Fruit fly (Drosophila melanogaster) whole organism, embryonic: ENCODE results near the gene fru.

Experiments
- Awh ChIP-seq: fragments of 200-800 bp; sonication (Bioruptor generic); IDR thresholded peaks from 2 replicates; pipeline ENCODE4, ENCODE4 v1.3.6; 2022; ENCODE audit warnings: missing biosample characterization, missing genetic modification characterization
- BEAF-32 ChIP-seq: fragments of 200-800 bp; sonication (Bioruptor generic); optimal IDR thresholded peaks from 3 replicates; lab custom pipeline; 2017; ENCODE audit warnings: missing biosample characterization, missing genetic modification characterization, mild to moderate bottlenecking, moderate library complexity, missing genetic modification reagents
- CG10209 ChIP-seq: fragments of 200-800 bp; sonication (Bioruptor generic); optimal IDR thresholded peaks from 3 replicates; lab custom pipeline; 2017; ENCODE audit warnings: missing biosample characterization, mild to moderate bottlenecking, missing genetic modification characterization, missing genetic modification reagents
- CG10979 ChIP-seq: fragments of 200-800 bp; sonication (Bioruptor generic); optimal IDR thresholded peaks from 2 replicates; lab custom pipeline; 2018; ENCODE audit warnings: missing biosample characterization, mild to moderate bottlenecking, missing genetic modification characterization, moderate library complexity
- CG11247 ChIP-seq: fragments of 200-800 bp; sonication (Bioruptor generic); IDR thresholded peaks from 2 replicates; pipeline ENCODE4 v1.3.6; 2022; ENCODE audit warnings: missing biosample characterization, missing genetic modification characterization
- CG12236 ChIP-seq: fragments of 200-800 bp; sonication (Bioruptor generic); optimal IDR thresholded peaks from 2 replicates; lab custom pipeline; 2016; ENCODE audit warnings: missing biosample characterization, missing genetic modification characterization
- CG13287 ChIP-seq: fragments of 200-800 bp; sonication (Bioruptor generic); IDR thresholded peaks from 2 replicates; pipeline ENCODE4 v1.3.6; 2022; ENCODE audit warnings: missing biosample characterization, missing genetic modification characterization; ENCODE audit not compliant: partially characterized antibody
- CG1603 ChIP-seq: fragments of 200-800 bp; sonication (Bioruptor generic); optimal IDR thresholded peaks from 2 replicates; lab custom pipeline; 2019; ENCODE audit warnings: missing biosample characterization, mild to moderate bottlenecking, missing genetic modification characterization, moderate library complexity
- CG1792 ChIP-seq: fragments of 200-800 bp; sonication (Bioruptor generic); optimal IDR thresholded peaks from 2 replicates; lab custom pipeline; 2016; ENCODE audit warnings: missing biosample characterization, missing genetic modification characterization
- CG2120 ChIP-seq: fragments of 200-800 bp; sonication (Bioruptor generic); optimal IDR thresholded peaks from 3 replicates; lab custom pipeline; 2016; ENCODE audit warnings: missing biosample characterization, missing genetic modification characterization
- CG2199 ChIP-seq: fragments of 200-800 bp; sonication (Bioruptor generic); IDR thresholded peaks from 3 replicates; pipeline ENCODE4 v1.3.6; 2022; ENCODE audit warnings: missing biosample characterization, missing genetic modification characterization
- CG2875 ChIP-seq: fragments of 200-800 bp; sonication (Bioruptor generic); optimal IDR thresholded peaks from 2 replicates; lab custom pipeline; 2017; ENCODE audit warnings: missing biosample characterization, mild to moderate bottlenecking, missing genetic modification characterization, missing genetic modification reagents
- CG3065 ChIP-seq: fragments of 200-800 bp; sonication (Bioruptor generic); optimal IDR thresholded peaks from 2 replicates; lab custom pipeline; 2016; ENCODE audit warnings: missing biosample characterization, missing genetic modification characterization
- CG32767 ChIP-seq: fragments of 200-800 bp; sonication (Bioruptor generic); IDR thresholded peaks from 2 replicates; pipeline ENCODE4 v1.3.6; 2022; ENCODE audit warnings: missing biosample characterization, missing genetic modification characterization
- CG4424 ChIP-seq: fragments of 200-800 bp; sonication (Bioruptor generic); optimal IDR thresholded peaks from 3 replicates; lab custom pipeline; 2016; ENCODE audit warnings: missing biosample characterization, missing genetic modification characterization
- CG6272 ChIP-seq: fragments of 200-800 bp; sonication (Bioruptor generic); IDR thresholded peaks from 2 replicates; pipeline ENCODE4 v1.3.6; 2022; ENCODE audit warnings: missing biosample characterization, missing genetic modification characterization
- CG7839 ChIP-seq: fragments of 200-800 bp; sonication (Bioruptor generic); optimal IDR thresholded peaks from 3 replicates; lab custom pipeline; 2018; ENCODE audit warnings: missing biosample characterization, mild to moderate bottlenecking, missing genetic modification characterization, moderate library complexity
- Gsc ChIP-seq: fragments of 200-800 bp; sonication (Bioruptor generic); IDR thresholded peaks from 2 replicates; pipeline ENCODE4 v1.3.6; 2022; ENCODE audit warnings: missing biosample characterization, missing genetic modification characterization
- HmgZ ChIP-seq: fragments of 200-800 bp; sonication (Bioruptor generic); optimal IDR thresholded peaks from 2 replicates; lab custom pipeline; 2018; ENCODE audit warnings: missing biosample characterization, mild to moderate bottlenecking, missing genetic modification characterization
- Lim3 ChIP-seq: fragments of 200-800 bp; sonication (Bioruptor generic); IDR thresholded peaks from 2 replicates; pipeline ENCODE4 v1.3.6; 2022; ENCODE audit warnings: missing biosample characterization, missing genetic modification characterization
- MTF-1 ChIP-seq: fragments of 200-800 bp; sonication (Bioruptor generic); optimal IDR thresholded peaks from 2 replicates; lab custom pipeline; 2018; ENCODE audit warnings: missing biosample characterization, mild to moderate bottlenecking, missing genetic modification characterization, borderline replicate concordance
- Myb ChIP-seq: fragments of 200-800 bp; sonication (Bioruptor generic); optimal IDR thresholded peaks from 2 replicates; lab custom pipeline; 2016; ENCODE audit warnings: missing biosample characterization, missing genetic modification characterization
- NK7.1 ChIP-seq: fragments of 200-800 bp; sonication (Bioruptor generic); optimal IDR thresholded peaks from 3 replicates; lab custom pipeline; 2016; ENCODE audit warnings: missing biosample characterization, missing genetic modification characterization
- Oaz ChIP-seq: fragments of 200-800 bp; sonication (Bioruptor generic); IDR thresholded peaks from 2 replicates; pipeline ENCODE4 v1.3.6; 2022; ENCODE audit warnings: missing biosample characterization, missing genetic modification characterization
- Oli ChIP-seq: fragments of 200-800 bp; sonication (Bioruptor generic); optimal IDR thresholded peaks from 2 replicates; lab custom pipeline; 2018; ENCODE audit warnings: missing biosample characterization, mild to moderate bottlenecking, missing genetic modification characterization, moderate library complexity
- Pdp1 ChIP-seq, 2 experiments: fragments of 200-800 bp; sonication (Bioruptor generic); optimal IDR thresholded peaks; 3 replicates each; lab custom pipeline; 2016; ENCODE audit warnings: missing biosample characterization in 2 of 2, missing genetic modification characterization in 2 of 2, mild to moderate bottlenecking in 1 of 2, moderate library complexity in 1 of 2
- Usf ChIP-seq: fragments of 200-800 bp; sonication (Bioruptor generic); optimal IDR thresholded peaks from 2 replicates; lab custom pipeline; 2017; ENCODE audit warnings: missing genotype, missing biosample characterization, missing genetic modification characterization
- abd-A ChIP-seq: fragments of 200-800 bp; sonication (Bioruptor generic); optimal IDR thresholded peaks from 3 replicates; lab custom pipeline; 2019; ENCODE audit warnings: missing biosample characterization, mild to moderate bottlenecking, missing genetic modification characterization, moderate library complexity
- bab2 ChIP-seq: fragments of 200-800 bp; sonication (Bioruptor generic); optimal IDR thresholded peaks from 2 replicates; lab custom pipeline; 2016; ENCODE audit warnings: missing biosample characterization, missing genetic modification characterization
- chif ChIP-seq, 2 experiments: fragments of 200-800 bp; sonication (Bioruptor generic); optimal IDR thresholded peaks; 3 replicates each; lab custom pipeline; 2016; ENCODE audit warnings: missing biosample characterization in 2 of 2, missing genetic modification characterization in 2 of 2
- dan ChIP-seq: fragments of 200-800 bp; sonication (Bioruptor generic); IDR thresholded peaks from 2 replicates; pipeline ENCODE4 v1.3.6; 2022; ENCODE audit warnings: missing biosample characterization, missing genetic modification characterization
- dmrt11E ChIP-seq: fragments of 200-800 bp; sonication (Bioruptor generic); optimal IDR thresholded peaks from 3 replicates; lab custom pipeline; 2018; ENCODE audit warnings: missing biosample characterization, mild to moderate bottlenecking, missing genetic modification characterization, moderate library complexity
- fru ChIP-seq: fragments of >200 bp; optimal IDR thresholded peaks from 2 replicates; lab custom pipeline; 2017
- hth ChIP-seq: fragments of >200 bp; optimal IDR thresholded peaks from 2 replicates; lab custom pipeline; 2017; ENCODE audit warnings: inconsistent platforms
- nerfin-2 ChIP-seq: fragments of 200-800 bp; sonication (Bioruptor generic); IDR thresholded peaks from 2 replicates; pipeline ENCODE4 v1.3.6; 2022; ENCODE audit warnings: missing biosample characterization, missing genetic modification characterization; ENCODE audit not compliant: partially characterized antibody
- pan ChIP-seq, 4 experiments: fragments of >200 bp in 3 of 4; fragments of 200-800 bp in 1 of 4; sonication (Bioruptor generic) in 1 of 4; optimal IDR thresholded peaks in 3 of 4; IDR thresholded peaks in 1 of 4; 2 replicates each; pipeline versions ENCODE4 v1.3.6 to Lab custom; 2017 to 2022; ENCODE audit warnings: missing biosample characterization in 2 of 4, missing genetic modification characterization in 2 of 4, mixed read lengths in 1 of 4
- pfk ChIP-seq: fragments of 200-800 bp; sonication (Bioruptor generic); optimal IDR thresholded peaks from 2 replicates; lab custom pipeline; 2018; ENCODE audit warnings: missing biosample characterization, mild to moderate bottlenecking, missing genetic modification characterization, moderate library complexity
- pho ChIP-seq: fragments of 200-800 bp; sonication (Bioruptor generic); optimal IDR thresholded peaks from 2 replicates; lab custom pipeline; 2016; ENCODE audit warnings: missing biosample characterization, missing genetic modification characterization
- phol ChIP-seq: fragments of 200-800 bp; sonication (Bioruptor generic); optimal IDR thresholded peaks from 3 replicates; lab custom pipeline; 2018; ENCODE audit warnings: missing biosample characterization, mild to moderate bottlenecking, missing genetic modification characterization, moderate library complexity
- sens-2 ChIP-seq: fragments of 200-800 bp; sonication (Bioruptor generic); IDR thresholded peaks from 2 replicates; pipeline ENCODE4 v1.3.6; 2022; ENCODE audit warnings: missing biosample characterization, missing genetic modification characterization
- sna ChIP-seq: fragments of 200-800 bp; sonication (Bioruptor generic); IDR thresholded peaks from 2 replicates; pipeline ENCODE4 v1.3.6; 2022; ENCODE audit warnings: missing biosample characterization, missing genetic modification characterization; ENCODE audit not compliant: partially characterized antibody
- stwl ChIP-seq: fragments of 200-800 bp; sonication (Bioruptor generic); optimal IDR thresholded peaks from 3 replicates; lab custom pipeline; 2018; ENCODE audit warnings: missing biosample characterization, mild to moderate bottlenecking, missing genetic modification characterization, moderate library complexity
- tio ChIP-seq: fragments of 200-800 bp; sonication (Bioruptor generic); optimal IDR thresholded peaks from 2 replicates; lab custom pipeline; 2017; ENCODE audit warnings: missing biosample characterization, missing genetic modification characterization, inconsistent platforms
- tll ChIP-seq, 2 experiments: fragments of 200-800 bp in 1 of 2; fragments of >200 bp in 1 of 2; sonication (Bioruptor generic) in 1 of 2; optimal IDR thresholded peaks; 2 replicates each; lab custom pipeline; 2017 to 2019; ENCODE audit warnings: missing biosample characterization in 2 of 2, missing genetic modification characterization in 2 of 2, mild to moderate bottlenecking in 1 of 2, moderate library complexity in 1 of 2
- trh ChIP-seq: fragments of 200-800 bp; sonication (Bioruptor generic); optimal IDR thresholded peaks from 2 replicates; lab custom pipeline; 2016; ENCODE audit warnings: missing biosample characterization, missing genetic modification characterization
- wdn ChIP-seq: fragments of 200-800 bp; sonication (Bioruptor generic); IDR thresholded peaks from 2 replicates; pipeline ENCODE4 v1.3.6; 2022; ENCODE audit warnings: missing biosample characterization, missing genetic modification characterization
- yki ChIP-seq: fragments of >200 bp; optimal IDR thresholded peaks from 3 replicates; lab custom pipeline; 2018

fru gene

DNA sequence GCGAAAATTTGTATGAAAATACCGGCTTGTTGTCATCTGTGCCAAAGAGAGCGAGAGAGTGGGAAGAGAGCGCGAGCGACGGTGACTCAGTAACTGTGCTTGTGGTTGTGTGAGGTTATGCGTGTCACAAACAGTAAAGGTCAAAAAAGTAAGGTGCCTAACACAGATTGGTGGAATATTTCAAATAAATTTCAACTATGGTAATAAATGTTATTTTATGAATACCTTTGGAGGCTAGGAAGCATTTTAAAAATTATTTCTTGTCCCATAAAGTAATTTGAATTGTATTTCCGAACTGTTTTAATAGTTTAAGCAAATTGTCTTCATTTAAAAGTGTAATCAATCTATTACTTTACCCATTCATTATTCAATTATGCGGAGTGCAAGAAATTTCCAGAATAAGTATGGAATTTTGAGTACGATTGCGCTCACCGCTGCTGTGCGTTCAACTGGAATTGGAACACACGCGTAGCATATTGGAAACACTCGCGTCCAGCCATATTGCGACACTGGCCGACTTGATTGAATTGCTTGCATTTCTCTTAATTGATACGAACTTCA lies 28.4 kb upstream of the fru start (continued):
- TF ChIP-seq CG4424: peak; percentile 94
- peak; percentile 86 for TF ChIP-seq pfk (GFP tag; lab: Kevin White, UChicago)
- TF ChIP-seq, all 482 proteins: peak for 419

DNA sequence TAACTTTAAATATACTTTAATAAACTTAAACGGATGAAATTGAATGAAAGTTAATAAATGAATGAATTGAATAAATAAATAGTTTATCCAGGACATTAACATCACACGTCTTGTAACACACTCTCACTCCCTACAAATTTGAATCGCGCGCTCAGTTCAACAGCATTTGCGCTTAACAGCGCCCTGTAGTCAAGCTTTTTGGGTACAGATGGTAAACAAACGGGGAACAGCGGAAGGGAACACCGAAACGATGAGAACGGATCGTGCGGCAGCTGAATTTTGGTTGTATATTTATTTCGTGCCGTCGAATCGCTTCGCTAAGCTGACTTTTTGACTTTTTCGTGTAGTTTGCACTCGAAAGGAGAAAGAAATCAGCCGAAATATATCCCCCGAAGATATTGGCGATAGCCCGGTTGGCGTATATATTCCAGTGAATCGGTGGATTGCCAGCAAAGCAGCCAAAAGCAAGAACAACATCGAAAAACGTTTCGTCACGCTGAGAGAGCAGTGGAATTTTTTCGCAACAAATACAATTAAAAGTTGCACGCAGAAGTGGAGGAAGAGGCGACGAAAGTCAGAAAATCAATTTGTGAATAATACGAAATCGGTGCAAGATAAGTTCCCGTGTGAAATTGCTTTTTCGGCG lies 27.6 kb upstream of the fru start, which contains the start of the genes CG7694 and fray:
CG7694 (plus strand) TSS at position 247 of the 646 bp plus-strand sequence.
fray (plus strand) TSS at position 247 of the 646 bp plus-strand sequence.
- no peak for TF ChIP-seq tio
- no peak for TF ChIP-seq dmrt11E (tag; lab: Kevin White, UChicago)
- TF ChIP-seq CG12236 (GFP tag; lab: Kevin White, UChicago): no peak
- no peak for TF ChIP-seq CG32767 (GFP tag; lab: Robert Waterston, UW)
- TF ChIP-seq CG6272 (GFP tag; lab: Robert Waterston, UW): no peak
- no peak for TF ChIP-seq Awh
- no peak for TF ChIP-seq Pdp1 (GFP tag; optimal IDR thresholded peaks at IDR 0.05; lab: Kevin White, UChicago)
- no peak for TF ChIP-seq fru (lab: Kevin White, UChicago)
- no peak for TF ChIP-seq tll (GFP tag; optimal IDR thresholded peaks at IDR 0.05; lab: Kevin White, UChicago)
- TF ChIP-seq pho (GFP tag; lab: Kevin White, UChicago): no peak
- no peak for TF ChIP-seq Oaz
- peak; percentile 20; the same call in 1 of the 2 replicates for TF ChIP-seq CG13287 (GFP tag; lab: Robert Waterston, UW)
- TF ChIP-seq CG1603: peak; percentile 63
- TF ChIP-seq CG1792: no peak
- TF ChIP-seq Myb (GFP tag; lab: Kevin White, UChicago): no peak
- no peak for TF ChIP-seq Lim3 (GFP tag; lab: Robert Waterston, UW)
- no peak for TF ChIP-seq dan (GFP tag; lab: Robert Waterston, UW)
- no peak for TF ChIP-seq sens-2 (GFP tag; lab: Robert Waterston, UW)
- TF ChIP-seq stwl (tag; lab: Kevin White, UChicago): peak; percentile 53
- TF ChIP-seq CG10209 (GFP tag; lab: Kevin White, UChicago): no peak
- TF ChIP-seq CG2120 (GFP tag; lab: Kevin White, UChicago): no peak
- no peak for TF ChIP-seq Gsc (GFP tag; lab: Robert Waterston, UW)
- no peak for TF ChIP-seq hth (lab: Kevin White, UChicago)
- no peak for TF ChIP-seq CG3065 (GFP tag; lab: Kevin White, UChicago)
- no peak for TF ChIP-seq bab2 (GFP tag; lab: Kevin White, UChicago)
- 0 out of 2 replicates have a peak, but pooled peaks have one; percentile 33 for TF ChIP-seq sna
- no peak for TF ChIP-seq NK7.1
- no peak for TF ChIP-seq pan (optimal IDR thresholded peaks at IDR 0.05; lab: Kevin White, UChicago)
- TF ChIP-seq pan (GFP tag; optimal IDR thresholded peaks at IDR 0.05 in 1 of 2, IDR thresholded peaks at IDR 0.05 in 1 of 2): no peak
- no peak for TF ChIP-seq wdn (GFP tag; lab: Robert Waterston, UW)
- TF ChIP-seq Usf (GFP tag; lab: Kevin White, UChicago): no peak
- TF ChIP-seq CG2875: no peak
- TF ChIP-seq yki: no peak
- TF ChIP-seq trh: no peak
- no peak for TF ChIP-seq HmgZ
- no peak for TF ChIP-seq CG2199 (GFP tag; lab: Robert Waterston, UW)
- no peak for TF ChIP-seq CG7839 (tag; lab: Kevin White, UChicago)
- TF ChIP-seq MTF-1 (GFP tag; lab: Kevin White, UChicago): no peak
- TF ChIP-seq CG10979: no peak
- no peak for TF ChIP-seq chif (GFP tag; optimal IDR thresholded peaks at IDR 0.05; lab: Kevin White, UChicago)
- no peak for TF ChIP-seq phol (tag; lab: Kevin White, UChicago)
- no peak for TF ChIP-seq nerfin-2
- no peak for TF ChIP-seq Oli (tag; lab: Kevin White, UChicago)
- TF ChIP-seq abd-A: no peak
- TF ChIP-seq pfk (GFP tag; lab: Kevin White, UChicago): peak; percentile 99
- peak; percentile 9 for TF ChIP-seq BEAF-32
- TF ChIP-seq CG11247 (GFP tag; lab: Robert Waterston, UW): no peak
